Worm (Caenorhabditis elegans) whole organism, L4 larva: ENCODE results near the gene srh-111.

Source experiments
- D1046.2 ChIP-seq: fragments of 200-800 bp; sonication (Bioruptor generic); IDR thresholded peaks from 2 replicates; pipeline ENCODE4 v1.3.6; 2022; ENCODE audit warnings: missing genetic modification characterization, missing compliant biosample characterization
- fkh-10 ChIP-seq: fragments of 150-350 bp; optimal IDR thresholded peaks from 2 replicates; lab custom pipeline; 2014; ENCODE audit warnings: missing biosample characterization, missing genetic modification reagents, missing genetic modification characterization
- lim-7 ChIP-seq: fragments of 200-800 bp; sonication (Bioruptor generic); IDR thresholded peaks from 2 replicates; pipeline ENCODE4 v1.3.6; 2022; ENCODE audit warnings: missing genetic modification characterization, missing compliant biosample characterization
- lin-13 ChIP-seq: fragments of 150-350 bp; optimal IDR thresholded peaks from 2 replicates; lab custom pipeline; 2014; ENCODE audit warnings: missing biosample characterization, missing genetic modification reagents, missing genetic modification characterization
- lin-39 ChIP-seq: fragments of 150-350 bp; optimal IDR thresholded peaks from 2 replicates; lab custom pipeline; 2014; ENCODE audit warnings: missing biosample characterization, missing genetic modification reagents, missing genetic modification characterization
- nhr-77 ChIP-seq: fragments of 150-350 bp; optimal IDR thresholded peaks from 2 replicates; lab custom pipeline; 2014; ENCODE audit warnings: missing biosample characterization, missing genetic modification characterization
- pha-4 ChIP-seq, 2 experiments: fragments of 150-350 bp in 1 of 2; fragments of 200-800 bp in 1 of 2; sonication (Bioruptor generic) in 1 of 2; IDR thresholded peaks in 1 of 2; optimal IDR thresholded peaks in 1 of 2; 2 replicates each; pipeline versions ENCODE4 v1.3.6 to Lab custom; 2014 to 2022; ENCODE audit warnings: missing genetic modification characterization in 2 of 2, missing genetic modification reagents in 2 of 2, missing biosample characterization in 1 of 2, missing compliant biosample characterization in 1 of 2
- tra-1 ChIP-seq: fragments of 200-800 bp; sonication (Bioruptor generic); IDR thresholded peaks from 2 replicates; pipeline ENCODE4 v1.3.6; 2022; ENCODE audit warnings: missing genetic modification reagents, missing genetic modification characterization, missing compliant biosample characterization
- ztf-11 ChIP-seq: fragments of 150-350 bp; optimal IDR thresholded peaks from 2 replicates; lab custom pipeline; 2014; ENCODE audit warnings: missing biosample characterization, missing genetic modification characterization

ce11 chrV:17512763-17513162, 27.8 kb upstream of the srh-111 start:
- TF ChIP-seq ztf-11 (tag; lab: Kevin White, UChicago) (no peak), lin-13 (no peak), pha-4 (GFP tag; IDR thresholded peaks at IDR 0.05; lab: Robert Waterston, UW) (no peak), pha-4 (tag; optimal IDR thresholded peaks at IDR 0.05; lab: Kevin White, UChicago) (no peak), lin-39 (tag; lab: Kevin White, UChicago) (no peak), nhr-77 (tag; lab: Kevin White, UChicago) (no peak), fkh-10 (no peak), tra-1 (GFP tag; lab: Robert Waterston, UW) (no peak), D1046.2 (GFP tag; lab: Robert Waterston, UW) (no peak), lim-7 (GFP tag; lab: Robert Waterston, UW) (no peak)
